Worm (Caenorhabditis elegans) whole organism, young adult: Measurements from ENCODE around the gene far-5.

Source experiments
- B0035.1 ChIP-seq: sonication (generic microtip); optimal IDR thresholded peaks from 2 replicates; lab custom pipeline; 2016; ENCODE audit warnings: missing genetic modification characterization, mild to moderate bottlenecking, missing compliant biosample characterization, missing genotype, missing genetic modification reagents
- F23B12.7 ChIP-seq: sonication (generic microtip); optimal IDR thresholded peaks from 2 replicates; lab custom pipeline; 2017; ENCODE audit warnings: missing genetic modification characterization, mild to moderate bottlenecking, missing compliant biosample characterization, antibody characterized with exemption, moderate library complexity; ENCODE audit not compliant: insufficient read depth
- F55B11.4 ChIP-seq: sonication (generic microtip); optimal IDR thresholded peaks from 2 replicates; lab custom pipeline; 2016; ENCODE audit warnings: missing compliant biosample characterization, missing genetic modification characterization, borderline replicate concordance; ENCODE audit not compliant: insufficient read depth
- F57A8.1 ChIP-seq: fragments of 200-800 bp; sonication (Bioruptor generic); optimal IDR thresholded peaks from 2 replicates; lab custom pipeline; 2018; ENCODE audit warnings: mild to moderate bottlenecking, missing genetic modification characterization, moderate library complexity, missing compliant biosample characterization
- F57C9.4 ChIP-seq: sonication (generic microtip); optimal IDR thresholded peaks from 2 replicates; lab custom pipeline; 2017; ENCODE audit warnings: mild to moderate bottlenecking, missing genetic modification characterization, missing compliant biosample characterization
- K11D2.4 ChIP-seq: fragments of 200-800 bp; sonication (Bioruptor generic); IDR thresholded peaks from 2 replicates; pipeline ENCODE4 v1.3.6; 2022; ENCODE audit warnings: missing genetic modification reagents, missing genetic modification characterization, missing compliant biosample characterization
- T07F8.4 ChIP-seq: sonication (generic microtip); optimal IDR thresholded peaks from 2 replicates; lab custom pipeline; 2016; ENCODE audit warnings: mild to moderate bottlenecking, missing genetic modification characterization, moderate library complexity, missing compliant biosample characterization
- T26A5.8 ChIP-seq: sonication (generic microtip); optimal IDR thresholded peaks from 2 replicates; lab custom pipeline; 2016; ENCODE audit warnings: missing genetic modification characterization, missing compliant biosample characterization
- Y67H2A.10 ChIP-seq: fragments of 200-800 bp; sonication (Bioruptor generic); conservative IDR thresholded peaks from 2 replicates; pipeline ENCODE4 v1.3.6; 2022; ENCODE audit warnings: missing genetic modification reagents, missing genetic modification characterization, missing compliant biosample characterization
- aptf-2 ChIP-seq: fragments of 200-800 bp; sonication (Bioruptor generic); conservative IDR thresholded peaks from 2 replicates; pipeline ENCODE4 v1.3.6; 2022; ENCODE audit warnings: missing genetic modification reagents, missing genetic modification characterization, missing compliant biosample characterization
- atf-7 ChIP-seq: sonication (generic microtip); optimal IDR thresholded peaks from 2 replicates; lab custom pipeline; 2017; ENCODE audit warnings: mild to moderate bottlenecking, missing genetic modification characterization, missing compliant biosample characterization
- cebp-1 ChIP-seq, 2 experiments: fragments of 200-800 bp in 1 of 2; sonication (Bioruptor generic) in 1 of 2; sonication (generic microtip) in 1 of 2; IDR thresholded peaks in 1 of 2; optimal IDR thresholded peaks in 1 of 2; 2 replicates each; pipeline versions ENCODE4 v1.3.6 to Lab custom; 2017 to 2022; ENCODE audit warnings: missing compliant biosample characterization in 2 of 2, missing genetic modification characterization in 2 of 2, mild to moderate bottlenecking in 1 of 2, missing genetic modification reagents in 1 of 2, moderate library complexity in 1 of 2
- ceh-40 ChIP-seq: fragments of 200-800 bp; sonication (Bioruptor generic); IDR thresholded peaks from 2 replicates; pipeline ENCODE4 v1.3.6; 2022; ENCODE audit warnings: missing genetic modification characterization, missing compliant biosample characterization
- ceh-91 ChIP-seq: fragments of 200-800 bp; sonication (Bioruptor generic); IDR thresholded peaks from 2 replicates; pipeline ENCODE4 v1.3.6; 2022; ENCODE audit warnings: missing genetic modification reagents, missing genetic modification characterization, missing compliant biosample characterization
- chd-7 ChIP-seq: sonication (generic microtip); optimal IDR thresholded peaks from 2 replicates; lab custom pipeline; 2016; ENCODE audit warnings: mild to moderate bottlenecking, missing genetic modification characterization, moderate library complexity, missing compliant biosample characterization
- dpff-1 ChIP-seq: sonication (generic microtip); optimal IDR thresholded peaks from 2 replicates; lab custom pipeline; 2017; ENCODE audit warnings: mild to moderate bottlenecking, missing genetic modification characterization, missing compliant biosample characterization
- egl-18 ChIP-seq: fragments of 200-800 bp; sonication (Bioruptor generic); IDR thresholded peaks from 2 replicates; pipeline ENCODE4 v1.3.6; 2022; ENCODE audit warnings: missing genetic modification reagents, missing genetic modification characterization, missing compliant biosample characterization
- egl-44 ChIP-seq: fragments of 200-800 bp; sonication (Bioruptor generic); IDR thresholded peaks from 2 replicates; pipeline ENCODE4 v1.3.6; 2022; ENCODE audit warnings: missing genetic modification reagents, missing genetic modification characterization, missing compliant biosample characterization
- egrh-3 ChIP-seq: fragments of 200-800 bp; sonication (Bioruptor generic); IDR thresholded peaks from 2 replicates; pipeline ENCODE4 v1.3.6; 2022; ENCODE audit warnings: missing genetic modification reagents, missing genetic modification characterization, missing compliant biosample characterization
- hmg-1.2 ChIP-seq: fragments of 200-800 bp; sonication (Bioruptor generic); IDR thresholded peaks from 2 replicates; pipeline ENCODE4 v1.3.6; 2022; ENCODE audit warnings: missing genetic modification reagents, missing genetic modification characterization, missing compliant biosample characterization
- hsf-1 ChIP-seq: fragments of 200-800 bp; sonication (Bioruptor generic); IDR thresholded peaks from 2 replicates; pipeline ENCODE4 v1.3.6; 2022; ENCODE audit warnings: missing genetic modification reagents, missing genetic modification characterization, missing compliant biosample characterization
- let-526 ChIP-seq: fragments of 200-800 bp; sonication (Bioruptor generic); IDR thresholded peaks from 2 replicates; pipeline ENCODE4 v1.3.6; 2022; ENCODE audit warnings: missing genetic modification reagents, missing genetic modification characterization, missing compliant biosample characterization
- let-607 ChIP-seq, 2 experiments: fragments of 200-800 bp in 1 of 2; sonication (Bioruptor generic) in 1 of 2; sonication (generic microtip) in 1 of 2; optimal IDR thresholded peaks; 2 replicates each; lab custom pipeline; 2016 to 2018; ENCODE audit warnings: mild to moderate bottlenecking in 2 of 2, missing compliant biosample characterization in 2 of 2, missing genetic modification characterization in 2 of 2, moderate library complexity in 2 of 2, missing genotype in 1 of 2
- lin-40 ChIP-seq: sonication (generic microtip); optimal IDR thresholded peaks from 2 replicates; lab custom pipeline; 2016; ENCODE audit warnings: missing genetic modification characterization, mild to moderate bottlenecking, missing compliant biosample characterization, missing genotype, missing genetic modification reagents
- madf-6 ChIP-seq: fragments of 200-800 bp; sonication (Bioruptor generic); IDR thresholded peaks from 2 replicates; pipeline ENCODE4 v1.3.6; 2022; ENCODE audit warnings: missing genetic modification reagents, missing genetic modification characterization, missing compliant biosample characterization
- mcd-1 ChIP-seq: fragments of 200-800 bp; sonication (Bioruptor generic); IDR thresholded peaks from 2 replicates; pipeline ENCODE4 v1.3.6; 2022; ENCODE audit warnings: missing genetic modification reagents, missing genetic modification characterization, missing compliant biosample characterization
- nfya-2 ChIP-seq: fragments of 200-800 bp; sonication (Bioruptor generic); IDR thresholded peaks from 2 replicates; pipeline ENCODE4 v1.3.6; 2022; ENCODE audit warnings: missing genetic modification reagents, missing genetic modification characterization, missing compliant biosample characterization
- nhr-120 ChIP-seq: fragments of 200-800 bp; sonication (Bioruptor generic); IDR thresholded peaks from 2 replicates; pipeline ENCODE4 v1.3.6; 2022; ENCODE audit warnings: missing genetic modification characterization, missing compliant biosample characterization
- nhr-80 ChIP-seq: sonication (generic microtip); optimal IDR thresholded peaks from 2 replicates; lab custom pipeline; 2016; ENCODE audit warnings: missing genetic modification characterization, missing compliant biosample characterization
- rec-8 ChIP-seq, 2 experiments: sonication (generic microtip); optimal IDR thresholded peaks; 2 replicates each; lab custom pipeline; 2016; ENCODE audit warnings: mild to moderate bottlenecking in 2 of 2, missing genetic modification characterization in 2 of 2, missing genetic modification reagents in 2 of 2, missing genotype in 2 of 2, missing biosample characterization in 1 of 2, missing compliant biosample characterization in 1 of 2, moderate library complexity in 1 of 2
- repo-1 ChIP-seq: sonication (generic microtip); optimal IDR thresholded peaks from 2 replicates; lab custom pipeline; 2017; ENCODE audit warnings: mild to moderate bottlenecking, missing genetic modification characterization, missing compliant biosample characterization
- sdz-38 ChIP-seq: sonication (generic microtip); optimal IDR thresholded peaks from 2 replicates; lab custom pipeline; 2016; ENCODE audit warnings: missing genotype, missing genetic modification characterization, missing compliant biosample characterization
- sptf-2 ChIP-seq: fragments of 200-800 bp; sonication (Bioruptor generic); optimal IDR thresholded peaks from 2 replicates; lab custom pipeline; 2018; ENCODE audit warnings: mild to moderate bottlenecking, missing genetic modification characterization, missing compliant biosample characterization
- tbp1 ChIP-seq: fragments of 200-800 bp; sonication (Bioruptor generic); optimal IDR thresholded peaks from 2 replicates; lab custom pipeline; 2018; ENCODE audit warnings: mild to moderate bottlenecking, missing genetic modification characterization, missing compliant biosample characterization
- tbx-9 ChIP-seq: sonication (generic microtip); optimal IDR thresholded peaks from 2 replicates; lab custom pipeline; 2016; ENCODE audit warnings: borderline replicate concordance, missing genetic modification characterization, inconsistent platforms, missing compliant biosample characterization
- unc-130 ChIP-seq: sonication (generic microtip); optimal IDR thresholded peaks from 2 replicates; lab custom pipeline; 2016; ENCODE audit warnings: missing genetic modification reagents, missing genetic modification characterization, missing compliant biosample characterization
- unc-62 ChIP-seq: fragments of 150-350 bp; optimal IDR thresholded peaks from 2 replicates; lab custom pipeline; 2014; ENCODE audit warnings: missing biosample characterization, missing genetic modification reagents, missing genetic modification characterization
- zim-3 ChIP-seq: sonication (generic microtip); optimal IDR thresholded peaks from 2 replicates; lab custom pipeline; 2017; ENCODE audit warnings: mild to moderate bottlenecking, missing genetic modification characterization, moderate library complexity, missing compliant biosample characterization
- ztf-28 ChIP-seq: fragments of 200-800 bp; sonication (Bioruptor generic); IDR thresholded peaks from 2 replicates; pipeline ENCODE4 v1.3.6; 2022; ENCODE audit warnings: missing genetic modification reagents, missing genetic modification characterization, missing compliant biosample characterization

Gene far-5

DNA sequence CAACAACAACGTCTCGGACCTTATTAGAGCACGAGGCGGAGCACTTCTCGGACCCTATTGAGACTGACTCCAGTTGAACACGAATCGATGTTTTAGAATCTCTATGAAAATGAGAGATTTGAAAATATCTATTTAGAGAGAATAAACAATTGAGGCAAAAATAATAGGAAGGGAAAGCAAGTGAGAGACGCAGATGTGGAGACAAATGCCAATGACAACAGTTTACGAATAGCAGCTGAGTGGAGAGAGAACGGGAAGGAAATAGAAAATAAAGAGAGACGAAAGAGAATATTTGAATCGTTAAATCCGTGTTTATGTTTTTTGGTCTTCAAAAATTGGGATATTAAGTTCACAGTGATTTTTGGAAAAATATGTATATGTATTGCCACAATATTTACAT lies 14.5 kb downstream of the far-5 start:
- TF ChIP-seq sptf-2 (GFP tag; lab: Kevin White, UChicago) (no peak), hmg-1.2 (peak; percentile 54; the same call in 1 of the 2 replicates), F55B11.4 (tag; lab: Kevin White, UChicago) (no peak), Y67H2A.10 (GFP tag; lab: Robert Waterston, UW) (no peak), hsf-1 (no peak), tbp1 (GFP tag; lab: Kevin White, UChicago) (no peak), ceh-91 (no peak), zim-3 (no peak), nhr-80 (tag; lab: Kevin White, UChicago) (peak; percentile 13), F23B12.7 (tag; lab: Kevin White, UChicago) (no peak), sdz-38 (tag; lab: Kevin White, UChicago) (no peak), aptf-2 (GFP tag; lab: Robert Waterston, UW) (no peak), madf-6 (GFP tag; lab: Robert Waterston, UW) (no peak), ceh-40 (no peak)

DNA sequence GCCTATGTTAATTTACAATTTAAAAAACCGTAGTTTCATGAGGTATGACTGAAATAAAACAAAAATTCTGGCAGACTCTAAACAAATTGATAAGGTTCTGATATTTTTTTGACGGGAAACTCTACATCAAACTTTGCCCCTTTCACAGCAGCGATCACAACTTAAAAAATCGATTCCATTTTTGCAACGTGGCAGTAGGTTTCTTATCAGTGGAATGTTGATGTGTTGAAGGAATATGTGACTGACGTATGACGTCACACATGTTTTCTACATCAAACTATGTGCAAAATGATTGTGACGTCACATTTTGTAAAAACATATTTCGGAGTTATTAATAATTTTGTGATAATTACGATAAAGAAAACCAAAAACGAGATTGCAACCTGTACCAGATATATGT lies 16.5 kb downstream of the far-5 start:
- TF ChIP-seq cebp-1 (GFP tag; IDR thresholded peaks at IDR 0.05; lab: Robert Waterston, UW) (no peak), cebp-1 (tag; optimal IDR thresholded peaks at IDR 0.05; lab: Kevin White, UChicago) (peak; percentile 23), nfya-2 (GFP tag; lab: Robert Waterston, UW) (no peak), egl-18 (GFP tag; lab: Robert Waterston, UW) (no peak), let-526 (GFP tag; lab: Robert Waterston, UW) (no peak), atf-7 (tag; lab: Kevin White, UChicago) (peak; percentile 87), F55B11.4 (tag; lab: Kevin White, UChicago) (no peak), aptf-2 (GFP tag; lab: Robert Waterston, UW) (no peak), F57A8.1 (GFP tag; lab: Kevin White, UChicago) (no peak), sptf-2 (GFP tag; lab: Kevin White, UChicago) (no peak), mcd-1 (no peak), dpff-1 (tag; lab: Kevin White, UChicago) (no peak), lin-40 (tag; lab: Kevin White, UChicago) (no peak), egrh-3 (GFP tag; lab: Robert Waterston, UW) (no peak), nhr-120 (no peak), ztf-28 (GFP tag; lab: Robert Waterston, UW) (no peak), rec-8 (tag; optimal IDR thresholded peaks at IDR 0.05; lab: Kevin White, UChicago) (no peak), T26A5.8 (no peak), unc-130 (GFP tag; lab: Kevin White, UChicago) (no peak), let-607 (tag; optimal IDR thresholded peaks at IDR 0.05; lab: Kevin White, UChicago) (peak; percentile 58 to 92), nhr-80 (tag; lab: Kevin White, UChicago) (peak; percentile 69), T07F8.4 (tag; lab: Kevin White, UChicago) (no peak), unc-62 (GFP tag; lab: Kevin White, UChicago) (peak; percentile 22), B0035.1 (no peak), chd-7 (tag; lab: Kevin White, UChicago) (no peak), egl-44 (GFP tag; lab: Robert Waterston, UW) (no peak), repo-1 (tag; lab: Kevin White, UChicago) (no peak), K11D2.4 (GFP tag; lab: Robert Waterston, UW) (no peak), tbx-9 (tag; lab: Kevin White, UChicago) (no peak), tbp1 (GFP tag; lab: Kevin White, UChicago) (peak; percentile 1), F57C9.4 (tag; lab: Kevin White, UChicago) (no peak)
- TF ChIP-seq, all 124 proteins: peak for 6
